Fruit fly (Drosophila melanogaster) whole organism, prepupa: Measurements from ENCODE around the gene Sr-CI.

ENCODE experiments used
- CG10669 ChIP-seq: fragments of 200-800 bp; sonication (Bioruptor generic); optimal IDR thresholded peaks from 3 replicates; lab custom pipeline; 2018; ENCODE audit warnings: missing biosample characterization, mild to moderate bottlenecking, missing genetic modification characterization, moderate library complexity
- CG11902 ChIP-seq: fragments of 200-800 bp; sonication (Bioruptor generic); optimal IDR thresholded peaks from 3 replicates; lab custom pipeline; 2016; ENCODE audit warnings: missing biosample characterization, missing genetic modification characterization
- CG15336 ChIP-seq: fragments of 200-800 bp; sonication (Bioruptor generic); IDR thresholded peaks from 2 replicates; pipeline ENCODE4 v1.3.6; 2022; ENCODE audit warnings: missing biosample characterization, missing genetic modification characterization
- CG1621 ChIP-seq: fragments of 200-800 bp; sonication (Bioruptor generic); optimal IDR thresholded peaks from 3 replicates; lab custom pipeline; 2018; ENCODE audit warnings: missing biosample characterization, mild to moderate bottlenecking, missing genetic modification characterization
- Eip78C ChIP-seq: fragments of 200-800 bp; sonication (Bioruptor generic); peaks from one replicate; lab custom pipeline; 2016; ENCODE audit warnings: missing biosample characterization, missing genetic modification characterization
- Hr39 ChIP-seq: fragments of 200-800 bp; sonication (Bioruptor generic); optimal IDR thresholded peaks from 2 replicates; lab custom pipeline; 2016; ENCODE audit warnings: missing biosample characterization, missing genetic modification characterization
- Sox102F ChIP-seq: fragments of 200-800 bp; sonication (Bioruptor generic); optimal IDR thresholded peaks from 2 replicates; lab custom pipeline; 2016; ENCODE audit warnings: missing biosample characterization, mild to moderate bottlenecking, missing genetic modification characterization
- Sox14 ChIP-seq: fragments of 200-800 bp; sonication (Bioruptor generic); optimal IDR thresholded peaks from 3 replicates; lab custom pipeline; 2016; ENCODE audit warnings: missing biosample characterization, missing genetic modification characterization
- eg ChIP-seq: fragments of 200-800 bp; sonication (Bioruptor generic); IDR thresholded peaks from 3 replicates; pipeline ENCODE4 v1.3.6; 2022; ENCODE audit warnings: missing biosample characterization, missing genetic modification characterization
- ss ChIP-seq, 2 experiments: fragments of 200-800 bp; sonication (Bioruptor generic); optimal IDR thresholded peaks; 2 replicates in 1 of 2; 3 replicates in 1 of 2; lab custom pipeline; 2017 to 2018; ENCODE audit warnings: mild to moderate bottlenecking in 2 of 2, missing biosample characterization in 2 of 2, missing genetic modification characterization in 2 of 2, moderate library complexity in 1 of 2
- topi ChIP-seq: fragments of 200-800 bp; sonication (Bioruptor generic); optimal IDR thresholded peaks from 3 replicates; lab custom pipeline; 2016; ENCODE audit warnings: missing biosample characterization, missing genetic modification characterization

DNA sequence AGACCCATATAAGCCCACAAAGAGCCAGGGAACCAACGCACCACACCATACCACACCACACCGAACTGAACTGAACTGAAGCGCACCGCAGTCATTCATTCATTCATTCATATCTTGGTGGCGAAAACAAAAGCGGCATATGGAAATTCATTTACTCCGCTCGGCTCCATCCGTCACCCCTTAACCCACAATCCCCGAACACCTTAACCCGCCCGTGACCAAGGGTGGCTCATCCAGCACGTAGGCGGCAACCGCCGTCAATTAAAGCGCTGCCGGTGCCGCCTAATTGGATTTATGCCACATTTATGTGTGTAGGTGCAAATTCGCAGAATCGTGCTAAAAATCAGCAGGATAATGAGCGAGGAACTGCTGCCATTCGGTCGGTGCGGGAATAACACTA lies 4.8 kb upstream of the Sr-CI start:
- TF ChIP-seq CG10669 (GFP tag; lab: Kevin White, UChicago): no peak
- no peak for TF ChIP-seq Sox14 (GFP tag; lab: Kevin White, UChicago)
- TF ChIP-seq Hr39: no peak
- no peak for TF ChIP-seq CG11902 (GFP tag; lab: Kevin White, UChicago)
- no peak for TF ChIP-seq Sox102F (GFP tag; lab: Kevin White, UChicago)
- no peak for TF ChIP-seq ss (GFP tag; optimal IDR thresholded peaks at IDR 0.05; lab: Kevin White, UChicago)
- no peak for TF ChIP-seq eg (GFP tag; lab: Robert Waterston, UW)
- no peak for TF ChIP-seq CG15336 (GFP tag; lab: Robert Waterston, UW)
- no peak for TF ChIP-seq CG1621 (tag; lab: Kevin White, UChicago)
- no peak for TF ChIP-seq topi (GFP tag; lab: Kevin White, UChicago)
- TF ChIP-seq Eip78C: no peak
